Fruit fly (Drosophila melanogaster): ENCODE measurements around the gene CG31142.

CG31142 gene

dm6 chr3R:23887096-23887421 is 42.0 kb upstream of the CG31142 start (continued):
- TF ChIP-seq CG4282 (GFP tag; optimal IDR thresholded peaks at IDR 0.05) (no peak), HLH3B (GFP tag; IDR thresholded peaks at IDR 0.05) (peak; percentile 94), Elba2 (GFP tag; optimal IDR thresholded peaks at IDR 0.05) (no peak), CG11696 (GFP tag; IDR thresholded peaks at IDR 0.05) (peak; percentile 80), CG31365 (tag; optimal IDR thresholded peaks at IDR 0.05) (peak; percentile 51), grn (GFP tag; optimal IDR thresholded peaks at IDR 0.05) (no peak), sim (GFP tag; IDR thresholded peaks at IDR 0.05) (peak; percentile 89), fd96Cb (tag; optimal IDR thresholded peaks at IDR 0.05) (peak; percentile 97), CG5245 (GFP tag; optimal IDR thresholded peaks at IDR 0.05) (peak; percentile 88), tgo (GFP tag; IDR thresholded peaks at IDR 0.05) (peak; percentile 91), Oaz (GFP tag; IDR thresholded peaks at IDR 0.05) (0 out of 2 replicates have a peak, but pooled peaks have one; percentile 14), CG1529 (GFP tag; optimal IDR thresholded peaks at IDR 0.05) (peak; percentile 94), gcm2 (GFP tag; optimal IDR thresholded peaks at IDR 0.05) (no peak), ftz-f1 (GFP tag; optimal IDR thresholded peaks at IDR 0.05) (no peak), hth (optimal IDR thresholded peaks at IDR 0.05) (no peak), CG13624 (GFP tag; optimal IDR thresholded peaks at IDR 0.05) (peak; percentile 24), CG10462 (GFP tag; optimal IDR thresholded peaks at IDR 0.05) (peak; percentile 85), CG17186 (GFP tag; optimal IDR thresholded peaks at IDR 0.05) (peak; percentile 62), CG13424 (tag; optimal IDR thresholded peaks at IDR 0.05) (peak; percentile 95), CG7839 (tag; optimal IDR thresholded peaks at IDR 0.05) (peak; percentile 95), CG6813 (GFP tag; optimal IDR thresholded peaks at IDR 0.05) (peak; percentile 86), Dip2 (GFP tag; IDR thresholded peaks at IDR 0.05) (no peak), nmo (GFP tag; optimal IDR thresholded peaks at IDR 0.05) (peak; percentile 98), CG6175 (GFP tag; IDR thresholded peaks at IDR 0.05) (peak; percentile 58; the same call in 1 of the 3 replicates), Atf6 (GFP tag; IDR thresholded peaks at IDR 0.05) (peak; percentile 80), yki (optimal IDR thresholded peaks at IDR 0.05) (no peak), jigr1 (GFP tag; IDR thresholded peaks at IDR 0.05) (peak; percentile 69; the same call in 2 of the 3 replicates), Dad (GFP tag; optimal IDR thresholded peaks at IDR 0.05) (no peak), Optix (GFP tag; IDR thresholded peaks at IDR 0.05) (peak; percentile 72; the same call in 2 of the 3 replicates), CG11093 (GFP tag; IDR thresholded peaks at IDR 0.05) (peak; percentile 83), ERR (GFP tag; optimal IDR thresholded peaks at IDR 0.05) (no peak), Hand (GFP tag; optimal IDR thresholded peaks at IDR 0.05) (no peak), CG12391 (tag; optimal IDR thresholded peaks at IDR 0.05) (peak; percentile 97), GATAe (GFP tag; conservative IDR thresholded peaks at IDR 0.05) (peak; percentile 32; the same call in 1 of the 2 replicates), CG10209 (GFP tag; optimal IDR thresholded peaks at IDR 0.05) (peak; percentile 90), CG9876 (GFP tag; optimal IDR thresholded peaks at IDR 0.05) (no peak), CG6854 (GFP tag; optimal IDR thresholded peaks at IDR 0.05) (peak; percentile 69), cad (GFP tag; optimal IDR thresholded peaks at IDR 0.05) (no peak), row (GFP tag; IDR thresholded peaks at IDR 0.05) (peak; percentile 97), oc (tag; optimal IDR thresholded peaks at IDR 0.05) (peak; percentile 96), dan (GFP tag; IDR thresholded peaks at IDR 0.05) (peak; percentile 91), CG3407 (GFP tag; optimal IDR thresholded peaks at IDR 0.05) (peak; percentile 90), Max (GFP tag; optimal IDR thresholded peaks at IDR 0.05) (peak; percentile 89), nerfin-1 (tag; optimal IDR thresholded peaks at IDR 0.05) (peak; percentile 92), CG12071 (GFP tag; optimal IDR thresholded peaks at IDR 0.05) (peak; percentile 68), CG4707 (GFP tag; optimal IDR thresholded peaks at IDR 0.05) (peak; percentile 86), tll (GFP tag; optimal IDR thresholded peaks at IDR 0.05) (peak in 1 of 2 experiments; percentile 58), CG10267 (tag; optimal IDR thresholded peaks at IDR 0.05) (peak; percentile 94), bigmax (GFP tag; optimal IDR thresholded peaks at IDR 0.05) (no peak), Ets65A (GFP tag) (no peak), CG31441 (GFP tag; IDR thresholded peaks at IDR 0.05) (peak; percentile 91), gem (tag; optimal IDR thresholded peaks at IDR 0.05) (peak; percentile 98)

All from whole organism, embryonic.